Worm (Caenorhabditis elegans) whole organism, early embryonic: ENCODE measurements around the gene dop-2.

Experiments used
- B0310.2 ChIP-seq: sonication (generic microtip); optimal IDR thresholded peaks from 2 replicates; lab custom pipeline; 2016; ENCODE audit warnings: mild to moderate bottlenecking, missing genetic modification characterization, missing compliant biosample characterization
- F13C5.2 ChIP-seq: sonication (generic microtip); optimal IDR thresholded peaks from 2 replicates; lab custom pipeline; 2017; ENCODE audit warnings: mild to moderate bottlenecking, missing genetic modification characterization, inconsistent platforms, missing compliant biosample characterization
- ama-1 ChIP-seq: fragments of 150-350 bp; optimal IDR thresholded peaks from 2 replicates; lab custom pipeline; 2014
- ceh-13 ChIP-seq: fragments of 200-800 bp; sonication (Bioruptor generic); optimal IDR thresholded peaks from 2 replicates; lab custom pipeline; 2018; ENCODE audit warnings: mild to moderate bottlenecking, missing genetic modification characterization, missing compliant biosample characterization
- ets-7 ChIP-seq: sonication (generic microtip); optimal IDR thresholded peaks from 2 replicates; lab custom pipeline; 2016; ENCODE audit warnings: missing genotype, missing genetic modification characterization, missing compliant biosample characterization
- flt-1 ChIP-seq: fragments of 200-800 bp; sonication (Bioruptor generic); IDR thresholded peaks from 2 replicates; pipeline ENCODE4 v1.3.6; 2022; ENCODE audit warnings: missing genetic modification characterization, missing compliant biosample characterization
- hmg-4 ChIP-seq: fragments of 200-800 bp; sonication (Bioruptor generic); optimal IDR thresholded peaks from 2 replicates; lab custom pipeline; 2018; ENCODE audit warnings: mild to moderate bottlenecking, missing genetic modification characterization, missing compliant biosample characterization
- hnd-1 ChIP-seq: sonication (generic microtip); optimal IDR thresholded peaks from 2 replicates; lab custom pipeline; 2016; ENCODE audit warnings: missing genetic modification characterization, missing compliant biosample characterization
- scrt-1 ChIP-seq: fragments of 200-800 bp; sonication (Bioruptor generic); IDR thresholded peaks from 2 replicates; pipeline ENCODE4 v1.3.6; 2022; ENCODE audit warnings: missing genetic modification characterization, missing compliant biosample characterization
- sea-1 ChIP-seq: fragments of 200-800 bp; sonication (Bioruptor generic); conservative IDR thresholded peaks from 2 replicates; pipeline ENCODE4 v1.3.6; 2022; ENCODE audit warnings: missing genetic modification characterization, missing compliant biosample characterization
- tbx-11 ChIP-seq: fragments of 200-800 bp; sonication (Bioruptor generic); IDR thresholded peaks from 2 replicates; pipeline ENCODE4 v1.3.6; 2022; ENCODE audit warnings: missing genetic modification characterization, missing compliant biosample characterization
- tbx-37 ChIP-seq: fragments of 200-800 bp; sonication (Bioruptor generic); conservative IDR thresholded peaks from 2 replicates; pipeline ENCODE4 v1.3.6; 2022; ENCODE audit warnings: missing genetic modification reagents, missing genetic modification characterization, missing compliant biosample characterization
- tra-4 ChIP-seq: sonication (generic microtip); optimal IDR thresholded peaks from 2 replicates; lab custom pipeline; 2017; ENCODE audit warnings: missing genetic modification characterization, missing compliant biosample characterization

ce11 chrV:9654154-9654805 lies 45.9 kb downstream of the dop-2 start, which contains the start of gene cyp-29A4:
- TF ChIP-seq ama-1 (lab: Kevin White, UChicago): no peak
- TF ChIP-seq ets-7: no peak
- TF ChIP-seq tbx-37 (GFP tag; lab: Robert Waterston, UW): no peak
- no peak for TF ChIP-seq tra-4 (tag; lab: Kevin White, UChicago)
- TF ChIP-seq hmg-4: no peak
- no peak for TF ChIP-seq flt-1 (GFP tag; lab: Robert Waterston, UW)
- TF ChIP-seq scrt-1 (GFP tag; lab: Robert Waterston, UW): no peak
- no peak for TF ChIP-seq sea-1 (GFP tag; lab: Robert Waterston, UW)
- TF ChIP-seq B0310.2 (tag; lab: Kevin White, UChicago): no peak
- TF ChIP-seq tbx-11 (GFP tag; lab: Robert Waterston, UW): no peak
- no peak for TF ChIP-seq F13C5.2 (tag; lab: Kevin White, UChicago)
- TF ChIP-seq hnd-1 (tag; lab: Kevin White, UChicago): no peak
- TF ChIP-seq ceh-13: no peak
